Fruit fly (Drosophila melanogaster): ENCODE measurements around the gene CG44362.

The CG44362 gene

dm6 chr3L:11372449-11372848 is 24.9 kb upstream of the CG44362 start:
- TF ChIP-seq dsf (GFP tag; optimal IDR thresholded peaks at IDR 0.05; ENCODE audit: borderline replicate concordance) = no peak
- TF ChIP-seq Abd-B (GFP tag; optimal IDR thresholded peaks at IDR 0.05) = no peak
- no peak for TF ChIP-seq h (GFP tag; optimal IDR thresholded peaks at IDR 0.05)
- no peak for TF ChIP-seq Jra (GFP tag; optimal IDR thresholded peaks at IDR 0.05)
- TF ChIP-seq CG32264 (GFP tag; optimal IDR thresholded peaks at IDR 0.05) = no peak
- TF ChIP-seq Dfd (GFP tag; optimal IDR thresholded peaks at IDR 0.05) = no peak
- no peak for TF ChIP-seq tai (GFP tag; optimal IDR thresholded peaks at IDR 0.05)
- TF ChIP-seq ey (GFP tag; optimal IDR thresholded peaks at IDR 0.05) = no peak

dm6 chr3L:11373080-11373812 is 24.1 kb upstream of the CG44362 start:
- no peak for TF ChIP-seq rgr (GFP tag; optimal IDR thresholded peaks at IDR 0.05)
- no peak for TF ChIP-seq h (GFP tag; optimal IDR thresholded peaks at IDR 0.05)
- no peak for TF ChIP-seq Myc (optimal IDR thresholded peaks at IDR 0.05)
- no peak for TF ChIP-seq Hnf4 (GFP tag; optimal IDR thresholded peaks at IDR 0.05)
- no peak for TF ChIP-seq foxo (GFP tag; optimal IDR thresholded peaks at IDR 0.05)
- TF ChIP-seq dsf (GFP tag; optimal IDR thresholded peaks at IDR 0.05; ENCODE audit: borderline replicate concordance) = no peak
- TF ChIP-seq dmrt93B (GFP tag; optimal IDR thresholded peaks at IDR 0.05) = no peak

- TF ChIP-seq GATAd (GFP tag; optimal IDR thresholded peaks at IDR 0.05) = no peak
- no peak for TF ChIP-seq Vsx2 (GFP tag; optimal IDR thresholded peaks at IDR 0.05; ENCODE audit: partially characterized antibody)
- TF ChIP-seq CG9705 (GFP tag; optimal IDR thresholded peaks at IDR 0.05) = no peak
- peak; percentile 7 for TF ChIP-seq ey (GFP tag; optimal IDR thresholded peaks at IDR 0.05)
- peak; percentile 7 for TF ChIP-seq h (GFP tag; optimal IDR thresholded peaks at IDR 0.05)
- no peak for TF ChIP-seq jim (GFP tag; optimal IDR thresholded peaks at IDR 0.05)
- TF ChIP-seq dsf (GFP tag; optimal IDR thresholded peaks at IDR 0.05; ENCODE audit: borderline replicate concordance) = no peak
- TF ChIP-seq Rel (GFP tag; optimal IDR thresholded peaks at IDR 0.05) = no peak
- no peak for TF ChIP-seq Rel (tag; optimal IDR thresholded peaks at IDR 0.05)
- TF ChIP-seq Dfd (GFP tag; optimal IDR thresholded peaks at IDR 0.05) = no peak
- no peak for TF ChIP-seq N (GFP tag; optimal IDR thresholded peaks at IDR 0.05)
- no peak for TF ChIP-seq Jra (GFP tag; optimal IDR thresholded peaks at IDR 0.05)
- peak; percentile 73 for TF ChIP-seq HLH106 (tag; optimal IDR thresholded peaks at IDR 0.05)
- no peak for TF ChIP-seq lola (GFP tag; optimal IDR thresholded peaks at IDR 0.05)
- TF ChIP-seq pan (optimal IDR thresholded peaks at IDR 0.05) = no peak
- peak; percentile 21 for TF ChIP-seq br (GFP tag; optimal IDR thresholded peaks at IDR 0.05)
- TF ChIP-seq usp (GFP tag; optimal IDR thresholded peaks at IDR 0.05) = no peak
- TF ChIP-seq foxo (GFP tag; optimal IDR thresholded peaks at IDR 0.05) = peak in 1 of 2 experiments; percentile 59
- no peak for TF ChIP-seq tai (GFP tag; optimal IDR thresholded peaks at IDR 0.05)
- no peak for TF ChIP-seq brk (GFP tag; optimal IDR thresholded peaks at IDR 0.05)
- no peak for TF ChIP-seq CrebA (GFP tag; optimal IDR thresholded peaks at IDR 0.05; ENCODE audit: borderline replicate concordance)
- no peak for TF ChIP-seq Hr78 (GFP tag; optimal IDR thresholded peaks at IDR 0.05)
- no peak for TF ChIP-seq fru (GFP tag; optimal IDR thresholded peaks at IDR 0.05)
- TF ChIP-seq rgr (GFP tag; optimal IDR thresholded peaks at IDR 0.05) = no peak
- TF ChIP-seq CG32264 (GFP tag; optimal IDR thresholded peaks at IDR 0.05) = no peak
- no peak for TF ChIP-seq Mio (GFP tag; optimal IDR thresholded peaks at IDR 0.05)
- TF ChIP-seq woc (GFP tag; optimal IDR thresholded peaks at IDR 0.05) = peak; percentile 9
- no peak for TF ChIP-seq sv (GFP tag; optimal IDR thresholded peaks at IDR 0.05)
- peak; percentile 19 for TF ChIP-seq dmrt93B (GFP tag; optimal IDR thresholded peaks at IDR 0.05)
- TF ChIP-seq psq (GFP tag; optimal IDR thresholded peaks at IDR 0.05) = peak; percentile 49
- TF ChIP-seq OdsH (GFP tag; optimal IDR thresholded peaks at IDR 0.05) = no peak
- TF ChIP-seq Abd-B (GFP tag; optimal IDR thresholded peaks at IDR 0.05) = no peak
- no peak for TF ChIP-seq Myc (optimal IDR thresholded peaks at IDR 0.05)
- no peak for TF ChIP-seq dl (GFP tag; optimal IDR thresholded peaks at IDR 0.05; ENCODE audit: insufficient read depth in 1 of 2, partially characterized antibody in 2 of 2)
- no peak for TF ChIP-seq sage (GFP tag; optimal IDR thresholded peaks at IDR 0.05)
- no peak for TF ChIP-seq Hr83 (GFP tag; optimal IDR thresholded peaks at IDR 0.05; ENCODE audit: poor library complexity, severe bottlenecking)
- TF ChIP-seq Sp1 (GFP tag; optimal IDR thresholded peaks at IDR 0.05) = peak; percentile 84
- TF ChIP-seq Dif (GFP tag; optimal IDR thresholded peaks at IDR 0.05; ENCODE audit: partially characterized antibody) = no peak
- no peak for TF ChIP-seq Hnf4 (GFP tag; optimal IDR thresholded peaks at IDR 0.05)
Observed at dm6 chr3L:11373821-11374581, 23.3 kb upstream of the CG44362 start.

All from whole organism, wandering third instar larva.